Worm (Caenorhabditis elegans) whole organism, L2 larva: ENCODE measurements around the gene fbxa-64.

ENCODE experiments used
- ama-1 ChIP-seq: fragments of 150-350 bp; optimal IDR thresholded peaks from 2 replicates; lab custom pipeline; 2018; ENCODE audit warnings: inconsistent platforms
- egl-27 ChIP-seq: sonication (generic microtip); optimal IDR thresholded peaks from 3 replicates; lab custom pipeline; 2017; ENCODE audit warnings: missing biosample characterization, missing genetic modification reagents, missing genetic modification characterization
- unc-39 ChIP-seq: fragments of 150-350 bp; optimal IDR thresholded peaks from 2 replicates; lab custom pipeline; 2014; ENCODE audit warnings: missing biosample characterization, missing genetic modification characterization

DNA sequence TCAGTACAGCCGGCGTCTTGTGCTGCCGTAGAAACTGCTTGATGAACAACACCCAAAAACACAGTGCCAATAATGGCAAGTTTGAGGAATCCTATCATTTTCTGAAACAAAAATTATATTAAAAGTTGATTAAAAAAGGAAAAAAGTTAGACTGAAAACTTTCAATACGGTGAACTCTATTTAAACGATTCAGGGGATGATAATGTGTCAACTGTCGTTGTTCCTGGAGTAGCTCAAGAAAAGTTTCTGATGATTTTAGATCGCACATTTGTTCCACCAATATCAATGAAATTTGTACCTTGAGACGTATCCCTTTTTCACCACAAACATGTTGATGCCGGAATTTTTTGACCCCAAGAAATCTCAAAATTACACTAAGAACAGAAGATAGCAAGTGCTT, 10.0 kb downstream of the fbxa-64 start, which contains the start of gene T28A11.18:
- no peak for TF ChIP-seq egl-27 (tag; lab: Kevin White, UChicago)
- TF ChIP-seq unc-39 (tag; lab: Kevin White, UChicago), result no peak
- TF ChIP-seq ama-1 (lab: Kevin White, UChicago), result no peak
